Fruit fly (Drosophila melanogaster): ENCODE measurements around the gene RpL27.

The RpL27 gene

dm6 chr3R:25661531-25662193 lies 23.2 kb downstream of the RpL27 start, which contains the start of gene RASSF8 (continued):
- TF ChIP-seq CG17802 (tag; optimal IDR thresholded peaks at IDR 0.05) (no peak), CG8281 (tag; optimal IDR thresholded peaks at IDR 0.05) (no peak), tll (GFP tag; optimal IDR thresholded peaks at IDR 0.05) (no peak), dati (GFP tag; IDR thresholded peaks at IDR 0.05) (no peak), Atf6 (GFP tag; IDR thresholded peaks at IDR 0.05) (peak; percentile 14; the same call in 1 of the 2 replicates), chinmo (GFP tag; IDR thresholded peaks at IDR 0.05; ENCODE audit: partially characterized antibody) (peak; percentile 90), sens (GFP tag) (peak; percentile 88), CG11456 (GFP tag; IDR thresholded peaks at IDR 0.05) (peak; percentile 62; the same call in 1 of the 3 replicates), Opbp (GFP tag; IDR thresholded peaks at IDR 0.05; ENCODE audit: partially characterized antibody) (peak; percentile 68; the same call in 2 of the 3 replicates), sna (GFP tag; IDR thresholded peaks at IDR 0.05; ENCODE audit: partially characterized antibody) (peak; percentile 46; the same call in 1 of the 2 replicates), CG17328 (GFP tag; IDR thresholded peaks at IDR 0.05) (no peak), CG3847 (GFP tag; IDR thresholded peaks at IDR 0.05) (peak; percentile 22; the same call in 1 of the 2 replicates), Gug (GFP tag; IDR thresholded peaks at IDR 0.05) (peak; percentile 26; the same call in 1 of the 4 replicates), CG15269 (tag; optimal IDR thresholded peaks at IDR 0.05) (no peak)

dm6 chr3R:25660985-25661530 lies 23.8 kb downstream of the RpL27 start, which contains the start of gene Tnks:
Gene Tnks, minus strand, starts transcription at chr3R:25661286.
- peak; percentile 40 for TF ChIP-seq CG18619 (GFP tag; optimal IDR thresholded peaks at IDR 0.05)
- peak; percentile 27 for TF ChIP-seq Dref (GFP tag; IDR thresholded peaks at IDR 0.05)
- peak; percentile 84 for TF ChIP-seq CG7745 (tag; optimal IDR thresholded peaks at IDR 0.05)
- TF ChIP-seq CG4617 (GFP tag; optimal IDR thresholded peaks at IDR 0.05; ENCODE audit: borderline replicate concordance), result peak; percentile 63
- TF ChIP-seq CG17612 (GFP tag; IDR thresholded peaks at IDR 0.05), result no peak
- TF ChIP-seq Lhr (GFP tag; optimal IDR thresholded peaks at IDR 0.05), result peak; percentile 54
- no peak for TF ChIP-seq D19B (GFP tag; optimal IDR thresholded peaks at IDR 0.05)
- peak; percentile 6 for TF ChIP-seq Med (GFP tag)
- TF ChIP-seq Eip74EF (GFP tag; optimal IDR thresholded peaks at IDR 0.05), result peak in 1 of 2 experiments; percentile 29
- peak; percentile 30; the same call in 1 of the 2 replicates for TF ChIP-seq CG31441 (GFP tag; IDR thresholded peaks at IDR 0.05)
- TF ChIP-seq vvl (GFP tag; IDR thresholded peaks at IDR 0.05), result peak; percentile 33
- no peak for TF ChIP-seq CG1792 (GFP tag; optimal IDR thresholded peaks at IDR 0.05)
- TF ChIP-seq MESR4 (GFP tag; optimal IDR thresholded peaks at IDR 0.05), result peak; percentile 82
- TF ChIP-seq amos (GFP tag; IDR thresholded peaks at IDR 0.05; ENCODE audit: partially characterized antibody), result peak; percentile 8; the same call in 1 of the 2 replicates
- 0 out of 2 replicates have a peak, but pooled peaks have one; percentile 19 for TF ChIP-seq CG1024 (GFP tag; IDR thresholded peaks at IDR 0.05)
- TF ChIP-seq CG13894 (tag; optimal IDR thresholded peaks at IDR 0.05), result no peak
- peak; percentile 0 for TF ChIP-seq Hr3 (GFP tag; optimal IDR thresholded peaks at IDR 0.05)
- TF ChIP-seq tin (GFP tag; optimal IDR thresholded peaks at IDR 0.05), result peak; percentile 11
- TF ChIP-seq bbx (GFP tag; IDR thresholded peaks at IDR 0.05; ENCODE audit: partially characterized antibody), result peak; percentile 26; the same call in 1 of the 2 replicates
- TF ChIP-seq CrebB (tag; optimal IDR thresholded peaks at IDR 0.05), result no peak
- TF ChIP-seq CG42726 (GFP tag; IDR thresholded peaks at IDR 0.05; ENCODE audit: partially characterized antibody), result 0 out of 2 replicates have a peak, but pooled peaks have one; percentile 47
- peak; percentile 83 for TF ChIP-seq gfzf (GFP tag; optimal IDR thresholded peaks at IDR 0.05)
- no peak for TF ChIP-seq Kr (GFP tag; optimal IDR thresholded peaks at IDR 0.05)
- peak; percentile 1 for TF ChIP-seq CG3995 (GFP tag; optimal IDR thresholded peaks at IDR 0.05)
- TF ChIP-seq CG9797 (GFP tag; optimal IDR thresholded peaks at IDR 0.05), result peak; percentile 74
- peak; percentile 46 for TF ChIP-seq HLHmδ (GFP tag; optimal IDR thresholded peaks at IDR 0.05)
- peak; percentile 37 for TF ChIP-seq CG12391 (tag; optimal IDR thresholded peaks at IDR 0.05)
- TF ChIP-seq chm (GFP tag; IDR thresholded peaks at IDR 0.05), result peak; percentile 7; the same call in 1 of the 2 replicates
- TF ChIP-seq CG4328 (GFP tag; optimal IDR thresholded peaks at IDR 0.05), result no peak
- no peak for TF ChIP-seq CG12942 (GFP tag; optimal IDR thresholded peaks at IDR 0.05)
- peak; percentile 32 for TF ChIP-seq Hmr (GFP tag; optimal IDR thresholded peaks at IDR 0.05)
- TF ChIP-seq CG14710 (tag; optimal IDR thresholded peaks at IDR 0.05), result peak; percentile 42

Data from whole organism, embryonic.